Worm (Caenorhabditis elegans) whole organism, mixed stage, embryonic: ENCODE measurements around the gene M60.4.

Source experiments
- drap-1 ChIP-seq: fragments of 200-800 bp; sonication (Bioruptor generic); optimal IDR thresholded peaks from 3 replicates; lab custom pipeline; 2018; ENCODE audit warnings: mild to moderate bottlenecking, missing genetic modification characterization, missing compliant biosample characterization
- elt-3 ChIP-seq: fragments of 150-350 bp; optimal IDR thresholded peaks from 2 replicates; lab custom pipeline; 2014; ENCODE audit warnings: missing biosample characterization, missing genetic modification characterization
- nhr-76 ChIP-seq: sonication (generic microtip); optimal IDR thresholded peaks from 2 replicates; lab custom pipeline; 2017; ENCODE audit warnings: missing biosample characterization, missing genetic modification characterization
- snpc-4 ChIP-seq: fragments of 150-350 bp; optimal IDR thresholded peaks from 2 replicates; lab custom pipeline; 2014; ENCODE audit warnings: missing biosample characterization, missing genetic modification characterization
- unc-39 ChIP-seq: fragments of 150-350 bp; optimal IDR thresholded peaks from 2 replicates; lab custom pipeline; 2014; ENCODE audit warnings: missing biosample characterization, missing genetic modification characterization

ce11 chrX:8262734-8263133 is 26.6 kb upstream of the M60.4 start:
- no peak for TF ChIP-seq unc-39 (tag; lab: Kevin White, UChicago)
- TF ChIP-seq drap-1 (GFP tag; lab: Kevin White, UChicago), result no peak
- TF ChIP-seq nhr-76 (tag; lab: Kevin White, UChicago), result no peak
- no peak for TF ChIP-seq snpc-4 (tag; lab: Kevin White, UChicago)
- no peak for TF ChIP-seq elt-3 (tag; lab: Kevin White, UChicago)
